Worm (Caenorhabditis elegans) whole organism, early embryonic: ENCODE data around the gene C41H7.2.

ENCODE experiments used
- F13C5.2 ChIP-seq: sonication (generic microtip); optimal IDR thresholded peaks from 2 replicates; lab custom pipeline; 2017; ENCODE audit warnings: mild to moderate bottlenecking, missing genetic modification characterization, inconsistent platforms, missing compliant biosample characterization
- ama-1 ChIP-seq: fragments of 150-350 bp; optimal IDR thresholded peaks from 2 replicates; lab custom pipeline; 2014
- scrt-1 ChIP-seq: fragments of 200-800 bp; sonication (Bioruptor generic); IDR thresholded peaks from 2 replicates; pipeline ENCODE4 v1.3.6; 2022; ENCODE audit warnings: missing genetic modification characterization, missing compliant biosample characterization
- tbx-11 ChIP-seq: fragments of 200-800 bp; sonication (Bioruptor generic); IDR thresholded peaks from 2 replicates; pipeline ENCODE4 v1.3.6; 2022; ENCODE audit warnings: missing genetic modification characterization, missing compliant biosample characterization

- no peak for TF ChIP-seq tbx-11 (GFP tag; lab: Robert Waterston, UW)
- no peak for TF ChIP-seq ama-1 (lab: Kevin White, UChicago)
- TF ChIP-seq scrt-1 (GFP tag; lab: Robert Waterston, UW): no peak
- TF ChIP-seq F13C5.2 (tag; lab: Kevin White, UChicago): no peak
These were observed 37.0 kb upstream of the C41H7.2 start for ce11 chrII:2977652-2978051.
